Fruit fly (Drosophila melanogaster) whole organism, embryonic: ENCODE results near the gene CG42833.

Experiments used
- BtbVII ChIP-seq: fragments of 200-800 bp; sonication (Bioruptor generic); optimal IDR thresholded peaks from 3 replicates; lab custom pipeline; 2017; ENCODE audit warnings: missing biosample characterization, mild to moderate bottlenecking, missing genetic modification characterization
- CG10959 ChIP-seq: fragments of 200-800 bp; sonication (Bioruptor generic); IDR thresholded peaks from 2 replicates; pipeline ENCODE4 v1.3.6; 2022; ENCODE audit warnings: missing biosample characterization, missing genetic modification characterization
- CG12299 ChIP-seq: fragments of 200-800 bp; sonication (Bioruptor generic); optimal IDR thresholded peaks from 2 replicates; lab custom pipeline; 2018; ENCODE audit warnings: missing biosample characterization, mild to moderate bottlenecking, missing genetic modification characterization
- CG13424 ChIP-seq: fragments of 200-800 bp; sonication (Bioruptor generic); optimal IDR thresholded peaks from 2 replicates; lab custom pipeline; 2019; ENCODE audit warnings: missing biosample characterization, mild to moderate bottlenecking, missing genetic modification characterization, moderate library complexity
- CG1603 ChIP-seq: fragments of 200-800 bp; sonication (Bioruptor generic); optimal IDR thresholded peaks from 2 replicates; lab custom pipeline; 2019; ENCODE audit warnings: missing biosample characterization, mild to moderate bottlenecking, missing genetic modification characterization, moderate library complexity
- CG17186 ChIP-seq: fragments of 200-800 bp; sonication (Bioruptor generic); optimal IDR thresholded peaks from 3 replicates; lab custom pipeline; 2017; ENCODE audit warnings: missing biosample characterization, missing genetic modification reagents, missing genetic modification characterization
- CG17568 ChIP-seq: fragments of 200-800 bp; sonication (Bioruptor generic); optimal IDR thresholded peaks from 2 replicates; lab custom pipeline; 2018; ENCODE audit warnings: missing biosample characterization, mild to moderate bottlenecking, missing genetic modification characterization, moderate library complexity
- CG18599 ChIP-seq: fragments of 200-800 bp; sonication (Bioruptor generic); optimal IDR thresholded peaks from 3 replicates; lab custom pipeline; 2017; ENCODE audit warnings: missing biosample characterization, missing genetic modification characterization, mild to moderate bottlenecking, moderate library complexity, missing genetic modification reagents
- CG31441 ChIP-seq: fragments of 200-800 bp; sonication (Bioruptor generic); IDR thresholded peaks from 2 replicates; pipeline ENCODE4 v1.3.6; 2022; ENCODE audit warnings: missing biosample characterization, missing genetic modification characterization
- CG34376 ChIP-seq: fragments of 200-800 bp; sonication (Bioruptor generic); optimal IDR thresholded peaks from 2 replicates; lab custom pipeline; 2018; ENCODE audit warnings: missing biosample characterization, mild to moderate bottlenecking, missing genetic modification characterization
- CG5245 ChIP-seq: fragments of 200-800 bp; sonication (Bioruptor generic); optimal IDR thresholded peaks from 3 replicates; lab custom pipeline; 2016; ENCODE audit warnings: missing biosample characterization, missing genetic modification characterization
- CG7372 ChIP-seq: fragments of 200-800 bp; sonication (Bioruptor generic); IDR thresholded peaks from 2 replicates; pipeline ENCODE4 v1.3.6; 2022; ENCODE audit warnings: missing biosample characterization, missing genetic modification characterization
- CG7839 ChIP-seq: fragments of 200-800 bp; sonication (Bioruptor generic); optimal IDR thresholded peaks from 3 replicates; lab custom pipeline; 2018; ENCODE audit warnings: missing biosample characterization, mild to moderate bottlenecking, missing genetic modification characterization, moderate library complexity
- CG7928 ChIP-seq: fragments of 200-800 bp; sonication (Bioruptor generic); optimal IDR thresholded peaks from 2 replicates; lab custom pipeline; 2017; ENCODE audit warnings: missing biosample characterization, mild to moderate bottlenecking, missing genetic modification characterization
- Fer1 ChIP-seq: fragments of 200-800 bp; sonication (Bioruptor generic); optimal IDR thresholded peaks from 2 replicates; lab custom pipeline; 2017; ENCODE audit warnings: missing biosample characterization, mild to moderate bottlenecking, missing genetic modification characterization
- GATAe ChIP-seq: fragments of 200-800 bp; sonication (Bioruptor generic); conservative IDR thresholded peaks from 2 replicates; pipeline ENCODE4 v1.3.6; 2022; ENCODE audit warnings: missing biosample characterization, missing genetic modification characterization
- Hey ChIP-seq: fragments of 200-800 bp; sonication (Bioruptor generic); optimal IDR thresholded peaks from 3 replicates; lab custom pipeline; 2018; ENCODE audit warnings: missing biosample characterization, mild to moderate bottlenecking, missing genetic modification characterization
- HmgZ ChIP-seq: fragments of 200-800 bp; sonication (Bioruptor generic); optimal IDR thresholded peaks from 2 replicates; lab custom pipeline; 2018; ENCODE audit warnings: missing biosample characterization, mild to moderate bottlenecking, missing genetic modification characterization
- Lim3 ChIP-seq: fragments of 200-800 bp; sonication (Bioruptor generic); IDR thresholded peaks from 2 replicates; pipeline ENCODE4 v1.3.6; 2022; ENCODE audit warnings: missing biosample characterization, missing genetic modification characterization
- Lpt ChIP-seq: fragments of >200 bp; optimal IDR thresholded peaks from 2 replicates; lab custom pipeline; 2018; ENCODE audit warnings: missing biosample characterization, missing genetic modification characterization
- Med ChIP-seq: fragments of 200-800 bp; sonication (Bioruptor generic); peaks from one replicate; lab custom pipeline; 2016; ENCODE audit warnings: missing biosample characterization, missing genetic modification characterization, mild to moderate bottlenecking, inconsistent platforms, moderate library complexity
- NK7.1 ChIP-seq: fragments of 200-800 bp; sonication (Bioruptor generic); optimal IDR thresholded peaks from 3 replicates; lab custom pipeline; 2016; ENCODE audit warnings: missing biosample characterization, missing genetic modification characterization
- Neu2 ChIP-seq: fragments of 200-800 bp; sonication (Bioruptor generic); optimal IDR thresholded peaks from 3 replicates; lab custom pipeline; 2016; ENCODE audit warnings: missing biosample characterization, missing genetic modification characterization, borderline replicate concordance
- Oaz ChIP-seq: fragments of 200-800 bp; sonication (Bioruptor generic); IDR thresholded peaks from 2 replicates; pipeline ENCODE4 v1.3.6; 2022; ENCODE audit warnings: missing biosample characterization, missing genetic modification characterization
- Pdp1 ChIP-seq, 2 experiments: fragments of 200-800 bp; sonication (Bioruptor generic); optimal IDR thresholded peaks; 3 replicates each; lab custom pipeline; 2016; ENCODE audit warnings: missing biosample characterization in 2 of 2, missing genetic modification characterization in 2 of 2, mild to moderate bottlenecking in 1 of 2, moderate library complexity in 1 of 2
- cad ChIP-seq: fragments of >200 bp; optimal IDR thresholded peaks from 2 replicates; lab custom pipeline; 2017; ENCODE audit warnings: missing biosample characterization, missing genetic modification characterization
- caup ChIP-seq: fragments of 200-800 bp; sonication (Bioruptor generic); optimal IDR thresholded peaks from 3 replicates; lab custom pipeline; 2017; ENCODE audit warnings: missing biosample characterization, mild to moderate bottlenecking, missing genetic modification characterization, moderate library complexity; ENCODE audit not compliant: severe bottlenecking
- cwo ChIP-seq: fragments of 200-800 bp; sonication (Bioruptor generic); optimal IDR thresholded peaks from 3 replicates; lab custom pipeline; 2017; ENCODE audit warnings: missing biosample characterization, missing genetic modification characterization, mild to moderate bottlenecking, moderate library complexity, missing genetic modification reagents
- exex ChIP-seq: fragments of 200-800 bp; sonication (Bioruptor generic); optimal IDR thresholded peaks from 4 replicates; lab custom pipeline; 2018; ENCODE audit warnings: missing biosample characterization, mild to moderate bottlenecking, missing genetic modification characterization, moderate library complexity
- eyg ChIP-seq: fragments of 200-800 bp; sonication (Bioruptor generic); optimal IDR thresholded peaks from 3 replicates; lab custom pipeline; 2016; ENCODE audit warnings: missing biosample characterization, missing genetic modification characterization
- grn ChIP-seq: fragments of 200-800 bp; sonication (Bioruptor generic); optimal IDR thresholded peaks from 3 replicates; lab custom pipeline; 2017; ENCODE audit warnings: missing biosample characterization, missing genetic modification characterization
- gro ChIP-seq: fragments of 200-800 bp; sonication (Bioruptor generic); optimal IDR thresholded peaks from 2 replicates; lab custom pipeline; 2016; ENCODE audit warnings: missing biosample characterization, missing genetic modification characterization
- gsb ChIP-seq: fragments of 200-800 bp; sonication (Bioruptor generic); IDR thresholded peaks from 2 replicates; pipeline ENCODE4 v1.3.6; 2022; ENCODE audit warnings: missing biosample characterization, missing genetic modification characterization
- klu ChIP-seq: fragments of 200-800 bp; sonication (Bioruptor generic); IDR thresholded peaks from 2 replicates; pipeline ENCODE4 v1.3.6; 2022; ENCODE audit warnings: missing biosample characterization, missing genetic modification characterization
- lilli ChIP-seq: fragments of 200-800 bp; sonication (Bioruptor generic); optimal IDR thresholded peaks from 3 replicates; lab custom pipeline; 2016; ENCODE audit warnings: missing biosample characterization, missing genetic modification characterization
- mirr ChIP-seq: fragments of 200-800 bp; sonication (Bioruptor generic); optimal IDR thresholded peaks from 3 replicates; lab custom pipeline; 2018; ENCODE audit warnings: missing biosample characterization, mild to moderate bottlenecking, missing genetic modification characterization
- mld ChIP-seq: fragments of 200-800 bp; sonication (Bioruptor generic); IDR thresholded peaks from 3 replicates; pipeline ENCODE4 v1.3.6; 2022; ENCODE audit warnings: missing biosample characterization, missing genetic modification characterization; ENCODE audit not compliant: partially characterized antibody
- salm ChIP-seq: fragments of 200-800 bp; sonication (Bioruptor generic); optimal IDR thresholded peaks from 2 replicates; lab custom pipeline; 2018; ENCODE audit warnings: missing biosample characterization, mild to moderate bottlenecking, missing genetic modification characterization
- scrt ChIP-seq: fragments of 200-800 bp; sonication (Bioruptor generic); optimal IDR thresholded peaks from 2 replicates; lab custom pipeline; 2018; ENCODE audit warnings: missing biosample characterization, mild to moderate bottlenecking, missing genetic modification characterization, moderate library complexity
- sd ChIP-seq: fragments of 200-800 bp; sonication (Bioruptor generic); optimal IDR thresholded peaks from 3 replicates; lab custom pipeline; 2018; ENCODE audit warnings: missing biosample characterization, mild to moderate bottlenecking, missing genetic modification characterization, moderate library complexity
- sens ChIP-seq: fragments of 200-800 bp; sonication (Bioruptor generic); peaks from one replicate; lab custom pipeline; 2016; ENCODE audit warnings: missing biosample characterization, missing genetic modification characterization
- sens-2 ChIP-seq: fragments of 200-800 bp; sonication (Bioruptor generic); IDR thresholded peaks from 2 replicates; pipeline ENCODE4 v1.3.6; 2022; ENCODE audit warnings: missing biosample characterization, missing genetic modification characterization
- sug ChIP-seq: fragments of 200-800 bp; optimal IDR thresholded peaks from 2 replicates; lab custom pipeline; 2019; ENCODE audit warnings: missing biosample characterization, mild to moderate bottlenecking, missing genetic modification characterization, moderate library complexity
- vnd ChIP-seq: fragments of 200-800 bp; sonication (Bioruptor generic); IDR thresholded peaks from 3 replicates; pipeline ENCODE4 v1.3.6; 2022; ENCODE audit warnings: missing biosample characterization, missing genetic modification characterization; ENCODE audit not compliant: partially characterized antibody
- vvl ChIP-seq: fragments of 200-800 bp; sonication (Bioruptor generic); IDR thresholded peaks from 2 replicates; pipeline ENCODE4 v1.3.6; 2022; ENCODE audit warnings: missing biosample characterization, missing genetic modification characterization
- zfh2 ChIP-seq: fragments of 200-800 bp; sonication (Bioruptor generic); optimal IDR thresholded peaks from 2 replicates; lab custom pipeline; 2016; ENCODE audit warnings: missing biosample characterization, missing genetic modification characterization

CG42833 gene

dm6 chr3L:20209092-20209491, 9.2 kb downstream of the CG42833 start:
- TF ChIP-seq HmgZ (tag; lab: Kevin White, UChicago), result peak; percentile 9
- peak; percentile 100 for TF ChIP-seq exex (tag; lab: Kevin White, UChicago)
- no peak for TF ChIP-seq CG12299 (tag; lab: Kevin White, UChicago)
- no peak for TF ChIP-seq CG7372 (GFP tag; lab: Robert Waterston, UW)
- no peak for TF ChIP-seq mld
- peak; percentile 96 for TF ChIP-seq grn
- no peak for TF ChIP-seq CG17568 (GFP tag; lab: Kevin White, UChicago)
- TF ChIP-seq sug (tag; lab: Kevin White, UChicago), result peak; percentile 90
- peak; percentile 3 for TF ChIP-seq Fer1 (GFP tag; lab: Kevin White, UChicago)
- peak; percentile 84 for TF ChIP-seq sd (tag; lab: Kevin White, UChicago)
- no peak for TF ChIP-seq NK7.1 (GFP tag; lab: Kevin White, UChicago)
- no peak for TF ChIP-seq CG5245 (GFP tag; lab: Kevin White, UChicago)
- TF ChIP-seq CG17186 (GFP tag; lab: Kevin White, UChicago), result no peak
- TF ChIP-seq CG34376 (GFP tag; lab: Kevin White, UChicago), result peak; percentile 90
- no peak for TF ChIP-seq CG7928
- TF ChIP-seq cad (GFP tag; lab: Kevin White, UChicago), result no peak
- peak; percentile 75 for TF ChIP-seq Hey (tag; lab: Kevin White, UChicago)
- TF ChIP-seq Lpt (GFP tag; lab: Kevin White, UChicago), result no peak
- peak; percentile 74 for TF ChIP-seq gro (GFP tag; lab: Kevin White, UChicago)
- TF ChIP-seq scrt (GFP tag; lab: Kevin White, UChicago), result no peak
- peak in 1 of 2 experiments; percentile 76 for TF ChIP-seq Pdp1 (GFP tag; optimal IDR thresholded peaks at IDR 0.05; lab: Kevin White, UChicago)
- TF ChIP-seq CG7839, result no peak
- peak; percentile 98 for TF ChIP-seq mirr (GFP tag; lab: Kevin White, UChicago)
- TF ChIP-seq lilli, result no peak
- TF ChIP-seq GATAe (GFP tag; lab: Robert Waterston, UW), result peak; percentile 59
- no peak for TF ChIP-seq Neu2 (GFP tag; lab: Kevin White, UChicago)
- TF ChIP-seq CG10959 (GFP tag; lab: Robert Waterston, UW), result no peak
- TF ChIP-seq gsb (GFP tag; lab: Robert Waterston, UW), result no peak
- TF ChIP-seq sens-2, result no peak
- TF ChIP-seq zfh2 (GFP tag; lab: Kevin White, UChicago), result no peak
- no peak for TF ChIP-seq CG31441 (GFP tag; lab: Robert Waterston, UW)
- TF ChIP-seq Oaz (GFP tag; lab: Robert Waterston, UW), result no peak
- TF ChIP-seq Lim3 (GFP tag; lab: Robert Waterston, UW), result peak; percentile 70; the same call in 1 of the 2 replicates
- no peak for TF ChIP-seq CG1603 (tag; lab: Kevin White, UChicago)
- TF ChIP-seq BtbVII, result peak; percentile 23
- 0 out of 3 replicates have a peak, but pooled peaks have one; percentile 12 for TF ChIP-seq vnd (GFP tag; lab: Robert Waterston, UW)
- TF ChIP-seq klu (GFP tag; lab: Robert Waterston, UW), result no peak
- TF ChIP-seq eyg (GFP tag; lab: Kevin White, UChicago), result no peak
- no peak for TF ChIP-seq vvl
- TF ChIP-seq sens, result no peak
- no peak for TF ChIP-seq CG13424 (tag; lab: Kevin White, UChicago)
- TF ChIP-seq CG18599 (GFP tag; lab: Kevin White, UChicago), result peak; percentile 24
- TF ChIP-seq salm (tag; lab: Kevin White, UChicago), result peak; percentile 34
- peak; percentile 99 for TF ChIP-seq cwo
- peak; percentile 37 for TF ChIP-seq caup (GFP tag; lab: Kevin White, UChicago)
- peak; percentile 2 for TF ChIP-seq Med (GFP tag; lab: Kevin White, UChicago)
